Worm (Caenorhabditis elegans): ENCODE results near the gene F14F8.9.
"Not testable (repeated sequence)": the region's sequence is repeated elsewhere in the genome, so short reads cannot be mapped to it uniquely, and the experiment has no call there.

The F14F8.9 gene

ce11 chrV:16674399-16674798 lies 6.0 kb upstream of the F14F8.9 start:
- TF ChIP-seq mab-5 (tag; optimal IDR thresholded peaks at IDR 0.05) (no peak), sptf-1 (tag; optimal IDR thresholded peaks at IDR 0.05) (no peak), elt-1 (tag; optimal IDR thresholded peaks at IDR 0.05; ENCODE audit: borderline replicate concordance, insufficient read depth) (no peak)

- TF ChIP-seq mls-2 (tag; optimal IDR thresholded peaks at IDR 0.05), result no peak
- no peak for TF ChIP-seq ceh-83 (GFP tag; optimal IDR thresholded peaks at IDR 0.05)
- no peak for TF ChIP-seq nhr-12 (tag; optimal IDR thresholded peaks at IDR 0.05)
- no peak for TF ChIP-seq M03D4.4 (tag; optimal IDR thresholded peaks at IDR 0.05)
- TF ChIP-seq ceh-43 (GFP tag; optimal IDR thresholded peaks at IDR 0.05), result no peak
Observed at ce11 chrV:16672198-16672597, 3.8 kb upstream of the F14F8.9 start, which contains the start of gene F14F8.8. Gene F14F8.8 (minus strand): TSS chrV:16672298.

ce11 chrV:16671190-16671589 lies 2.8 kb upstream of the F14F8.9 start, which contains the start of gene str-61:
Gene str-61 (minus strand): TSS chrV:16671290.
- TF ChIP-seq ces-1 (GFP tag; optimal IDR thresholded peaks at IDR 0.05), result no peak
- no peak for TF ChIP-seq lin-13 (tag; optimal IDR thresholded peaks at IDR 0.05)
- no peak for TF ChIP-seq sptf-1 (tag; optimal IDR thresholded peaks at IDR 0.05)
- TF ChIP-seq unc-62 (GFP tag; optimal IDR thresholded peaks at IDR 0.05), result no peak
- TF ChIP-seq unc-120 (tag; optimal IDR thresholded peaks at IDR 0.05; ENCODE audit: poor library complexity, severe bottlenecking), result no peak
- TF ChIP-seq mab-5 (tag; optimal IDR thresholded peaks at IDR 0.05), result no peak
- no peak for TF ChIP-seq flh-1 (GFP tag; optimal IDR thresholded peaks at IDR 0.05)
- TF ChIP-seq elt-1 (tag; optimal IDR thresholded peaks at IDR 0.05; ENCODE audit: borderline replicate concordance, insufficient read depth), result no peak
- no peak for TF ChIP-seq unc-39 (tag; optimal IDR thresholded peaks at IDR 0.05)
- no peak for TF ChIP-seq lin-32 (GFP tag; optimal IDR thresholded peaks at IDR 0.05)
- TF ChIP-seq M03D4.4 (tag; optimal IDR thresholded peaks at IDR 0.05), result no peak
- no peak for TF ChIP-seq nhr-76 (tag; optimal IDR thresholded peaks at IDR 0.05)
- TF ChIP-seq ceh-43 (GFP tag; optimal IDR thresholded peaks at IDR 0.05), result no peak
- TF ChIP-seq nhr-28 (tag; optimal IDR thresholded peaks at IDR 0.05), result no peak
- TF ChIP-seq nhr-237 (tag; optimal IDR thresholded peaks at IDR 0.05), result no peak
- TF ChIP-seq ham-2 (GFP tag; optimal IDR thresholded peaks at IDR 0.05), result no peak

ce11 chrV:16666647-16667046 lies 1.7 kb downstream of the F14F8.9 start, which contains the start of gene F14F8.14:
Gene F14F8.14 (minus strand): TSS chrV:16666747.
- TF ChIP-seq pha-4 (tag; optimal IDR thresholded peaks at IDR 0.05), result no peak
- TF ChIP-seq unc-120 (tag; optimal IDR thresholded peaks at IDR 0.05; ENCODE audit: poor library complexity, severe bottlenecking), result no peak
- no peak for TF ChIP-seq lin-32 (GFP tag; optimal IDR thresholded peaks at IDR 0.05)
- no peak for TF ChIP-seq sem-2 (GFP tag; optimal IDR thresholded peaks at IDR 0.05)
- TF ChIP-seq sptf-1 (tag; optimal IDR thresholded peaks at IDR 0.05), result no peak
- TF ChIP-seq unc-39 (tag; optimal IDR thresholded peaks at IDR 0.05), result no peak
- TF ChIP-seq nhr-76 (tag; optimal IDR thresholded peaks at IDR 0.05), result no peak
- TF ChIP-seq hlh-1 (tag; optimal IDR thresholded peaks at IDR 0.05), result no peak
- TF ChIP-seq zip-8 (tag; optimal IDR thresholded peaks at IDR 0.05), result no peak
- TF ChIP-seq elt-3 (tag; optimal IDR thresholded peaks at IDR 0.05), result no peak
- no peak for TF ChIP-seq mep-1 (tag; optimal IDR thresholded peaks at IDR 0.05)
- TF ChIP-seq nhr-12 (tag; optimal IDR thresholded peaks at IDR 0.05), result no peak
- TF ChIP-seq mab-5 (tag; optimal IDR thresholded peaks at IDR 0.05), result no peak
- no peak for TF ChIP-seq nhr-2 (tag; optimal IDR thresholded peaks at IDR 0.05)
- TF ChIP-seq drap-1 (GFP tag; optimal IDR thresholded peaks at IDR 0.05), result no peak
- TF ChIP-seq M03D4.4 (tag; optimal IDR thresholded peaks at IDR 0.05), result no peak
- TF ChIP-seq ces-1 (GFP tag; optimal IDR thresholded peaks at IDR 0.05), result no peak
- no peak for TF ChIP-seq blmp-1 (tag; optimal IDR thresholded peaks at IDR 0.05)

- TF ChIP-seq ceh-83 (GFP tag; optimal IDR thresholded peaks at IDR 0.05); tbx-8 (GFP tag; optimal IDR thresholded peaks at IDR 0.05); hlh-1 (tag; optimal IDR thresholded peaks at IDR 0.05): not testable (repeated sequence)
Observed at ce11 chrV:16660816-16661215, 7.6 kb downstream of the F14F8.9 start, which contains the start of gene Y70C5B.2. Gene Y70C5B.2 (minus strand): TSS chrV:16660916.

ce11 chrV:16654242-16654641 lies 14.1 kb downstream of the F14F8.9 start, which contains the start of gene W06G6.15:
Gene W06G6.15 (plus strand): TSS chrV:16654542.
- TF ChIP-seq M03D4.4 (tag; optimal IDR thresholded peaks at IDR 0.05); ceh-43 (GFP tag; optimal IDR thresholded peaks at IDR 0.05); nhr-237 (tag; optimal IDR thresholded peaks at IDR 0.05): not testable (repeated sequence)
